Fruit fly (Drosophila melanogaster): ENCODE measurements around the gene CG14518.

The CG14518 gene

DNA sequence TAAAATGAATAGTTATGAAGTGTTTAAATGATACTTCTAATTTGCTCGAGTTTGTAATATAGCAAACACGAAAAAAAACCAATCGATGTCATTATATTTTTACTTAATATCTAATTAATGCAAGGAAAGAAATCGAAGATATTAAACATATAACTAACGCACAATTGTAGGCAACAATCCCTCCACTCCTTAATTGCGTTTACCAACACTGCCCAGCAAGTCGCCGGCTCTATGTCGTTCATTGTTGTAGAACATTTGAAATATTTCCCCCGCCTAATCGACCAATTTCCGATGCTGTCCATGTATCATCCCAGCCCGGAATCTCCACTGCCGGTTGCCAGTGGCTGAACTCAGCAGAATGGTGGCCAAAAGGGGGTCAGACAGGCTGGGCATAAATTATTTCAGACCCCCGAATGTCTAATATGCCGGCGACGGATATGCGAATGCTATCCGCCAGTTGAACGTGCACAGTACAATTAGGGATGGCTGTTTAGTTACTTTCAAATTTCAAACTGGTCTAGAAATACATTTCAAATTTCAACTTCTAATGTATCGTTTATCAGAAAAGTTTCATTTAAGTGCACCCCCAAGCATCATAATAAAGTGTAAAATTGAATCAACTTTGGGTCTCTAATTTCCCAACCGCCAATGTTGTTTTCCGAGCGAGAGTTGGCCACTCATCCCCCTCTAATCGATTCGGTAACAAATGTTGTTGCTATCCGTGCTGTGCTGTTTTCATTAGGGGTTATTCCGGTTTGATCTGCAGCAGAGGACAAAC, 43.8 kb downstream of the CG14518 start:
- no peak for TF ChIP-seq CG17801 (GFP tag; optimal IDR thresholded peaks at IDR 0.05; ENCODE audit: partially characterized antibody)

DNA sequence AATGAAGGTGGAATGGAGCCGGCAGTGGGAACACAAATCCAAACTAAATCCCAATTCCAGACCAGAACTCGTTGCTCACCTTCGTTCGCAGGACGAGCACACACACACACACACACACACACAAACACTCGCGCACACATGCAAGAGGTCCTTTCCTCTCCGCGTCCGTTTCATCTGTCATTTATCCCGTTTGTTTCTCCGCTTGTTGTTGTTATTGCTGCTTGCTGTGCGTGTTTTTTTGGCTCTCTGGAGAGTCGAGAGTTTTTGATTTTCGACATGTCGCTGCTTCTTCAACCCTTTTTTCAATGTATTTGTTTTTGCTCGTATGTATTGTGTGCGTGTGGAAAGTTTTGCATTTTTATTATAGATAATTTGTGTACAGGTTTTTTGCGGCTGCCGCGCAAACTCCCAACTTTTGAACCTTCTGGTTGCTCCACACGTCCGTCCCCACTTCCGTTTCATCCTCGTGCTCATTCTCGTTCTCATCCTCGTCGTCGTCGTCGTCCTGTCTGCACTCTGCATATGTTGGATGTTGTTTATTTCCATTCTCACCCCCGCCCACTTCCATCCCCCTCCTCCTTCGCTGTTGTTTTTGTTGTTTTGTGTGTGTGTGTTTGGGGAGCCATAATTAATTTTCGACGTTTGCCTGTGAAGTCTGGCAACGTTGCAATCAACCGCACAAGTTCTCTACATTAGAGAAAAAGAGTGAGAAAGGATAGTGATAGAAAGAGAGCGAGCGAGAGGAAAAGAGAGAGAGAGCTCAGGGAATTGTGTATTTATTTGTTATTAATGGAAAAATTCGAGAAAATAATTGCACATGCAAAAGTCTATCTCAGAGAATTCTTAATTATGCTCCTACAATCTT, 44.7 kb downstream of the CG14518 start:
- no peak for TF ChIP-seq CG17801 (GFP tag; optimal IDR thresholded peaks at IDR 0.05; ENCODE audit: partially characterized antibody)

DNA sequence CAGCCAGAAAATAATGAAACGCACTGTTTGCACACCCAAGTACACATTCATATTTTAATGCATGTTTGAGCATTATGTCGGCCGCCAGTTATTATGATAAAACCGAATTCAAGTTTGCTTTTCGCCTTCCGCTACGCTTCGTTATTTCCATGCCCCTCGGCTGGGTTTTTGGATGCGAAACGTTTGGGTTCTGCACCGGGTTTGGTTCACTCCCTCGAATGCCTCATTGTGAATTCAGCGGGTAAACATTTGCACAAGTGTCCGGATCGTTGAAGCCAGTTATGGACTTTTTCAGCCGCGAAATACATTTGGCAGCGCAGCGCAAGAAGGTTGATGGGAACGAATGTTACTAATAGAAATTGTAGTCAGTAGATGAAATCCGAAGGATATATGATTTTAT, 46.4 kb downstream of the CG14518 start:
- no peak for TF ChIP-seq CG17801 (GFP tag; optimal IDR thresholded peaks at IDR 0.05; ENCODE audit: partially characterized antibody)

DNA sequence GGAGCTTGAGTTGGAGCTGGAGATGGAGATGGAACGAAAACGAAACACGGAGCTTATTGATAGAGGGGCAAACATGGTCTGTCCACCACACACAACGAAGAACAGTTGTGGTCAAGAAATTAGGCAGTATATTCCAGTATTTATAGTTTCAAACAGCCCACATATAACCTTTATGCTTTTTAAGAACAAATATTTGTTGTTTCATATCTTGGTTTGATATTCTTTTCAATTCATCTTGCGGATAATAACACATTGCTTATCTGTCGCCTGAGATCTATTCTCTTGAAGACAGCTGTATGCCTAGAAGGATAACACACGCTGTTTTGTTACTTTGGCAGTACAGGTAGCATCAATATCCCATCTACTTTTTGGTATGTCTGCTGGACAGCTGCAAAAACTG, 48.1 kb downstream of the CG14518 start:
- TF ChIP-seq CG17801 (GFP tag; optimal IDR thresholded peaks at IDR 0.05; ENCODE audit: partially characterized antibody) = no peak

DNA sequence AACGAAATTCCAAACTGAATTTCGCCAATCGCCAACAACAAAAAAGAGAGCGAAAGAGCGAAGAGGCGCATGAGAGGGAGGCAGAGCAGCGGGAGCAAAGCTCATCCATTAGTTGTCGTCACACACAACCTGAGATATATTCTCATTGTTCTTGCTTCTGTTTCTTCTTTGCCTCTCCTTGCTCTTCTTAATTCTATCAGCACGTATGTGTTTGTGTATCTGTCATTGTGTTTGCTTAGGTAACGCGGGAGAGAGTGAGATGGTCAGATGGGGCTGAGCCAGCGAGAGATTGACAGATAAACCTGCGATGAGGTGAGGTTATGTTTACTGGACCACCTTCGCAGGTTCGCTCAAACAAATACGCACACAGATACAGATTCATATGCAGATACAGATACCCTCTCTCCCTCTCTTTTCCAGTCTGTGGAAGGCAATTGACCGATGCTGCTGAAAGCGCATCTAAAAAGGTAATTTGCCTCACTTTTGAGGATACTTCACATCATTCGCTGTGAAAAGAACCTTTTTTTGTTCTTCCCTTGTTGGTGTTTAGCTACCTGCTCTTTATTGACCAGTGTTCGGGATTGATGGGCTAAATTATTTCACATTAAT, 49.3 kb downstream of the CG14518 start:
- peak; percentile 9 for TF ChIP-seq CG17801 (GFP tag; optimal IDR thresholded peaks at IDR 0.05; ENCODE audit: partially characterized antibody)

Measured in ovary, adult (tissue).